Worm (Caenorhabditis elegans): ENCODE results near the gene C31H1.2.

Gene C31H1.2

DNA sequence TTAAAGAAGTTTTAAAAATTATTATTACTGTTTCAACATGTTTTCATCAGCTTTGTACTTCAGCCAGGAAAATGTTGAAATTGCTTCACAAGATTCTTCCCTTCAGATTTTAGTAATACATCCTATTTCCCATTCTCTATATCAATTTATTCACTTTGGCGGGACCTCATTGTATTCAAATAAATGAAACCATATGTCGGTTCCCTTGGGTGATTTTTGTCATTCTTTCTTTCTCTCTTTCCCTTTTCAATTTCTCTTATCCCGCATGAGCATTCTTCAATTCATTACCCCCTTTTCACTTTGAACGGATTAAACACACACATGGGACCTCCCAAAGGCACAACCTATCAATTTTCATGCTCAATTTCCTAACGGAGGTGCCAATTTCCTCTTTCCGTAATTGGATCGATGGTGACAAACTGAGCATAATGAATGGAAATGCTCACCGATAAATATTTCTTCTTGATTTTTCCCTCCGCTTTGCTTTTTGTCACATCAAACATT lies 12.5 kb downstream of the C31H1.2 start:
- TF ChIP-seq mab-5 (tag; optimal IDR thresholded peaks at IDR 0.05) = peak; percentile 25
- TF ChIP-seq aly-2 (tag; optimal IDR thresholded peaks at IDR 0.05) = no peak

ce11 chrIV:5805477-5805876 lies 14.4 kb downstream of the C31H1.2 start:
- TF ChIP-seq lin-13 (GFP tag; optimal IDR thresholded peaks at IDR 0.05) (peak; percentile 7), mdl-1 (tag; optimal IDR thresholded peaks at IDR 0.05) (peak in 1 of 2 experiments; percentile 52), lin-39 (tag; optimal IDR thresholded peaks at IDR 0.05) (no peak), crh-2 (tag; optimal IDR thresholded peaks at IDR 0.05) (peak; percentile 74), R02D3.7 (tag; optimal IDR thresholded peaks at IDR 0.05) (no peak), nhr-12 (tag; optimal IDR thresholded peaks at IDR 0.05) (no peak), mbf-1 (tag; optimal IDR thresholded peaks at IDR 0.05) (no peak), gmeb-1 (tag; optimal IDR thresholded peaks at IDR 0.05) (no peak), nhr-6 (tag; optimal IDR thresholded peaks at IDR 0.05) (peak; percentile 61), ama-1 (optimal IDR thresholded peaks at IDR 0.05) (peak; percentile 47), nhr-23 (tag; optimal IDR thresholded peaks at IDR 0.05) (no peak), blmp-1 (tag; optimal IDR thresholded peaks at IDR 0.05; ENCODE audit: insufficient read depth) (no peak), nhr-129 (tag; optimal IDR thresholded peaks at IDR 0.05) (peak; percentile 80), ceh-82 (tag; optimal IDR thresholded peaks at IDR 0.05) (no peak), sem-4 (tag; optimal IDR thresholded peaks at IDR 0.05) (no peak), aly-2 (tag; optimal IDR thresholded peaks at IDR 0.05) (no peak), Y55F3AM.14 (GFP tag; optimal IDR thresholded peaks at IDR 0.05) (no peak), nhr-237 (tag; optimal IDR thresholded peaks at IDR 0.05) (no peak), C34F6.9 (tag; optimal IDR thresholded peaks at IDR 0.05) (peak; percentile 77), lin-11 (tag; optimal IDR thresholded peaks at IDR 0.05) (peak; percentile 58), dmd-4 (tag; optimal IDR thresholded peaks at IDR 0.05) (no peak), unc-55 (GFP tag; optimal IDR thresholded peaks at IDR 0.05) (peak; percentile 83), ZK546.5 (tag; optimal IDR thresholded peaks at IDR 0.05) (no peak), nhr-11 (tag; optimal IDR thresholded peaks at IDR 0.05) (no peak), F13H6.1 (tag; optimal IDR thresholded peaks at IDR 0.05) (peak; percentile 34), zag-1 (tag; optimal IDR thresholded peaks at IDR 0.05) (peak; percentile 33), nhr-10 (tag; optimal IDR thresholded peaks at IDR 0.05) (no peak), lsy-2 (tag; optimal IDR thresholded peaks at IDR 0.05) (peak; percentile 79 to 95), mab-5 (tag; optimal IDR thresholded peaks at IDR 0.05) (peak; percentile 4), nhr-25 (tag; optimal IDR thresholded peaks at IDR 0.05) (no peak), unc-62 (GFP tag; optimal IDR thresholded peaks at IDR 0.05) (no peak), nhr-77 (tag; optimal IDR thresholded peaks at IDR 0.05) (no peak), peb-1 (tag; optimal IDR thresholded peaks at IDR 0.05) (no peak), egl-27 (tag; optimal IDR thresholded peaks at IDR 0.05) (peak; percentile 38), ceh-16 (tag; optimal IDR thresholded peaks at IDR 0.05) (no peak), nhr-21 (tag; optimal IDR thresholded peaks at IDR 0.05) (no peak), unc-39 (tag; optimal IDR thresholded peaks at IDR 0.05) (no peak), ztf-1 (GFP tag; conservative IDR thresholded peaks at IDR 0.05) (no peak), sma-9 (GFP tag; optimal IDR thresholded peaks at IDR 0.05) (no peak), sma-9 (tag; optimal IDR thresholded peaks at IDR 0.05) (no peak), fos-1 (tag; optimal IDR thresholded peaks at IDR 0.05) (peak; percentile 4), alr-1 (tag; optimal IDR thresholded peaks at IDR 0.05) (no peak), sma-3 (GFP tag; optimal IDR thresholded peaks at IDR 0.05) (no peak), skn-1 (tag; optimal IDR thresholded peaks at IDR 0.05) (no peak), ztf-4 (tag; optimal IDR thresholded peaks at IDR 0.05) (peak; percentile 25), elt-1 (tag; optimal IDR thresholded peaks at IDR 0.05) (no peak)
